Worm (Caenorhabditis elegans) whole organism, young adult: ENCODE data around the gene F35A5.8.
A peak's percentile ranks its signal among the peaks of the same experiment; 100 is the strongest.

Experiments used
- B0261.1 ChIP-seq: sonication (generic microtip); optimal IDR thresholded peaks from 2 replicates; lab custom pipeline; 2016; ENCODE audit warnings: mild to moderate bottlenecking, missing genetic modification characterization, moderate library complexity, missing compliant biosample characterization
- C17E4.6 ChIP-seq: fragments of 200-800 bp; sonication (Bioruptor generic); IDR thresholded peaks from 2 replicates; pipeline ENCODE4 v1.3.6; 2022; ENCODE audit warnings: missing genetic modification reagents, missing genetic modification characterization, missing compliant biosample characterization
- F23B12.7 ChIP-seq: sonication (generic microtip); optimal IDR thresholded peaks from 2 replicates; lab custom pipeline; 2017; ENCODE audit warnings: missing genetic modification characterization, mild to moderate bottlenecking, missing compliant biosample characterization, antibody characterized with exemption, moderate library complexity; ENCODE audit not compliant: insufficient read depth
- K11D2.4 ChIP-seq: fragments of 200-800 bp; sonication (Bioruptor generic); IDR thresholded peaks from 2 replicates; pipeline ENCODE4 v1.3.6; 2022; ENCODE audit warnings: missing genetic modification reagents, missing genetic modification characterization, missing compliant biosample characterization
- T07F8.4 ChIP-seq: sonication (generic microtip); optimal IDR thresholded peaks from 2 replicates; lab custom pipeline; 2016; ENCODE audit warnings: mild to moderate bottlenecking, missing genetic modification characterization, moderate library complexity, missing compliant biosample characterization
- Y53G8AR.9 ChIP-seq: fragments of 200-800 bp; sonication (Bioruptor generic); conservative IDR thresholded peaks from 2 replicates; pipeline ENCODE4 v1.3.6; 2022; ENCODE audit warnings: missing genetic modification reagents, missing genetic modification characterization, missing compliant biosample characterization
- attf-5 ChIP-seq: fragments of 200-800 bp; sonication (Bioruptor generic); optimal IDR thresholded peaks from 2 replicates; lab custom pipeline; 2018; ENCODE audit warnings: mild to moderate bottlenecking, missing genetic modification characterization, missing compliant biosample characterization
- attf-6 ChIP-seq: fragments of 200-800 bp; sonication (Bioruptor generic); IDR thresholded peaks from 2 replicates; pipeline ENCODE4 v1.3.6; 2022; ENCODE audit warnings: missing genetic modification reagents, missing genetic modification characterization, missing compliant biosample characterization
- cebp-1 ChIP-seq, 2 experiments: fragments of 200-800 bp in 1 of 2; sonication (Bioruptor generic) in 1 of 2; sonication (generic microtip) in 1 of 2; IDR thresholded peaks in 1 of 2; optimal IDR thresholded peaks in 1 of 2; 2 replicates each; pipeline versions ENCODE4 v1.3.6 to Lab custom; 2017 to 2022; ENCODE audit warnings: missing compliant biosample characterization in 2 of 2, missing genetic modification characterization in 2 of 2, mild to moderate bottlenecking in 1 of 2, missing genetic modification reagents in 1 of 2, moderate library complexity in 1 of 2
- ceh-27 ChIP-seq: fragments of 200-800 bp; sonication (Bioruptor generic); optimal IDR thresholded peaks from 2 replicates; lab custom pipeline; 2018; ENCODE audit warnings: mild to moderate bottlenecking, missing genetic modification characterization, moderate library complexity, missing compliant biosample characterization
- ceh-40 ChIP-seq: fragments of 200-800 bp; sonication (Bioruptor generic); IDR thresholded peaks from 2 replicates; pipeline ENCODE4 v1.3.6; 2022; ENCODE audit warnings: missing genetic modification characterization, missing compliant biosample characterization
- chd-7 ChIP-seq: sonication (generic microtip); optimal IDR thresholded peaks from 2 replicates; lab custom pipeline; 2016; ENCODE audit warnings: mild to moderate bottlenecking, missing genetic modification characterization, moderate library complexity, missing compliant biosample characterization
- die-1 ChIP-seq: sonication (generic microtip); optimal IDR thresholded peaks from 2 replicates; lab custom pipeline; 2016; ENCODE audit warnings: missing genotype, mild to moderate bottlenecking, missing genetic modification characterization, missing compliant biosample characterization
- dox-1 ChIP-seq: fragments of 200-800 bp; sonication (Bioruptor generic); IDR thresholded peaks from 2 replicates; pipeline ENCODE4 v1.3.6; 2022; ENCODE audit warnings: missing genetic modification reagents, missing genetic modification characterization, missing compliant biosample characterization
- ets-4 ChIP-seq: fragments of 200-800 bp; sonication (Bioruptor generic); optimal IDR thresholded peaks from 2 replicates; lab custom pipeline; 2018; ENCODE audit warnings: mild to moderate bottlenecking, missing genetic modification characterization, missing compliant biosample characterization
- hmg-1.2 ChIP-seq: fragments of 200-800 bp; sonication (Bioruptor generic); IDR thresholded peaks from 2 replicates; pipeline ENCODE4 v1.3.6; 2022; ENCODE audit warnings: missing genetic modification reagents, missing genetic modification characterization, missing compliant biosample characterization
- hsf-1 ChIP-seq: fragments of 200-800 bp; sonication (Bioruptor generic); IDR thresholded peaks from 2 replicates; pipeline ENCODE4 v1.3.6; 2022; ENCODE audit warnings: missing genetic modification reagents, missing genetic modification characterization, missing compliant biosample characterization
- let-607 ChIP-seq, 2 experiments: fragments of 200-800 bp in 1 of 2; sonication (Bioruptor generic) in 1 of 2; sonication (generic microtip) in 1 of 2; optimal IDR thresholded peaks; 2 replicates each; lab custom pipeline; 2016 to 2018; ENCODE audit warnings: mild to moderate bottlenecking in 2 of 2, missing compliant biosample characterization in 2 of 2, missing genetic modification characterization in 2 of 2, moderate library complexity in 2 of 2, missing genotype in 1 of 2
- lin-40 ChIP-seq: sonication (generic microtip); optimal IDR thresholded peaks from 2 replicates; lab custom pipeline; 2016; ENCODE audit warnings: missing genetic modification characterization, mild to moderate bottlenecking, missing compliant biosample characterization, missing genotype, missing genetic modification reagents
- lin-54 ChIP-seq: fragments of 200-800 bp; sonication (Bioruptor generic); optimal IDR thresholded peaks from 2 replicates; lab custom pipeline; 2018; ENCODE audit warnings: mild to moderate bottlenecking, missing genetic modification characterization, missing compliant biosample characterization
- madf-10 ChIP-seq: sonication (generic microtip); optimal IDR thresholded peaks from 2 replicates; lab custom pipeline; 2016; ENCODE audit warnings: mild to moderate bottlenecking, missing genetic modification characterization, missing compliant biosample characterization
- madf-3 ChIP-seq: fragments of 200-800 bp; sonication (Bioruptor generic); IDR thresholded peaks from 2 replicates; pipeline ENCODE4 v1.3.6; 2022; ENCODE audit warnings: missing genetic modification reagents, missing genetic modification characterization, missing compliant biosample characterization
- mel-28 ChIP-seq: sonication (generic microtip); optimal IDR thresholded peaks from 2 replicates; lab custom pipeline; 2016; ENCODE audit warnings: borderline replicate concordance, mild to moderate bottlenecking, missing genetic modification characterization, missing compliant biosample characterization
- nfyb-1 ChIP-seq: fragments of 200-800 bp; sonication (Bioruptor generic); IDR thresholded peaks from 2 replicates; pipeline ENCODE4 v1.3.6; 2022; ENCODE audit warnings: missing genetic modification reagents, missing genetic modification characterization, missing compliant biosample characterization
- nhr-80 ChIP-seq: sonication (generic microtip); optimal IDR thresholded peaks from 2 replicates; lab custom pipeline; 2016; ENCODE audit warnings: missing genetic modification characterization, missing compliant biosample characterization
- nhr-90 ChIP-seq: sonication (generic microtip); optimal IDR thresholded peaks from 2 replicates; lab custom pipeline; 2016; ENCODE audit warnings: missing genotype, mild to moderate bottlenecking, missing genetic modification characterization, missing compliant biosample characterization
- pha-4 ChIP-seq: fragments of 150-350 bp; sonication (generic microtip); optimal IDR thresholded peaks from 2 replicates; lab custom pipeline; 2014; ENCODE audit warnings: missing biosample characterization, missing genetic modification reagents, missing genetic modification characterization
- snpc-4 ChIP-seq, 5 experiments: fragments of 150-350 bp in 1 of 5; sonication (generic microtip) in 4 of 5; optimal IDR thresholded peaks; 2 replicates each; lab custom pipeline; 2014 to 2018; ENCODE audit warnings: missing genetic modification characterization in 5 of 5, missing biosample characterization in 3 of 5, antibody characterized with exemption in 2 of 5, mild to moderate bottlenecking in 2 of 5, missing compliant biosample characterization in 2 of 5, missing genotype in 2 of 5, moderate library complexity in 2 of 5, missing genetic modification reagents in 1 of 5
- somi-1 ChIP-seq: fragments of 200-800 bp; sonication (Bioruptor generic); optimal IDR thresholded peaks from 2 replicates; lab custom pipeline; 2018; ENCODE audit warnings: mild to moderate bottlenecking, missing genetic modification characterization, missing compliant biosample characterization
- tbp1 ChIP-seq: fragments of 200-800 bp; sonication (Bioruptor generic); optimal IDR thresholded peaks from 2 replicates; lab custom pipeline; 2018; ENCODE audit warnings: mild to moderate bottlenecking, missing genetic modification characterization, missing compliant biosample characterization
- tlf-1 ChIP-seq: fragments of 200-800 bp; sonication (Bioruptor generic); optimal IDR thresholded peaks from 2 replicates; lab custom pipeline; 2018; ENCODE audit warnings: mild to moderate bottlenecking, missing genetic modification characterization, missing compliant biosample characterization
- unc-62 ChIP-seq: fragments of 150-350 bp; optimal IDR thresholded peaks from 2 replicates; lab custom pipeline; 2014; ENCODE audit warnings: missing biosample characterization, missing genetic modification reagents, missing genetic modification characterization
- zfh-2 ChIP-seq: fragments of 200-800 bp; sonication (Bioruptor generic); conservative IDR thresholded peaks from 2 replicates; pipeline ENCODE4 v1.3.6; 2022; ENCODE audit warnings: missing genetic modification reagents, missing genetic modification characterization, missing compliant biosample characterization
- ztf-18 ChIP-seq: sonication (generic microtip); optimal IDR thresholded peaks from 2 replicates; lab custom pipeline; 2016; ENCODE audit warnings: missing genotype, mild to moderate bottlenecking, missing genetic modification characterization, missing compliant biosample characterization
- ztf-22 ChIP-seq: fragments of 200-800 bp; sonication (Bioruptor generic); optimal IDR thresholded peaks from 2 replicates; lab custom pipeline; 2018; ENCODE audit warnings: mild to moderate bottlenecking, missing genetic modification characterization, moderate library complexity, missing compliant biosample characterization
- ztf-26 ChIP-seq: sonication (generic microtip); optimal IDR thresholded peaks from 2 replicates; lab custom pipeline; 2017; ENCODE audit warnings: missing genetic modification characterization, missing compliant biosample characterization
- ztf-6 ChIP-seq: fragments of 200-800 bp; sonication (Bioruptor generic); IDR thresholded peaks from 2 replicates; pipeline ENCODE4 v1.3.6; 2022; ENCODE audit warnings: missing genetic modification reagents, missing genetic modification characterization, missing compliant biosample characterization

Gene F35A5.8

ce11 chrX:3838670-3839069, 35.4 kb upstream of the F35A5.8 start:
- TF ChIP-seq ceh-40 (GFP tag; lab: Robert Waterston, UW) (no peak), somi-1 (GFP tag; lab: Kevin White, UChicago) (no peak), lin-40 (peak; percentile 30)

ce11 chrX:3837752-3838159, 34.5 kb upstream of the F35A5.8 start:
- no peak for TF ChIP-seq die-1 (tag; lab: Kevin White, UChicago)
- no peak for TF ChIP-seq ztf-18
- no peak for TF ChIP-seq cebp-1 (GFP tag; IDR thresholded peaks at IDR 0.05; lab: Robert Waterston, UW)
- TF ChIP-seq cebp-1 (tag; optimal IDR thresholded peaks at IDR 0.05; lab: Kevin White, UChicago), result peak; percentile 43
- TF ChIP-seq ceh-27, result peak; percentile 2

ce11 chrX:3835632-3836031, 32.4 kb upstream of the F35A5.8 start:
- no peak for TF ChIP-seq ztf-6 (GFP tag; lab: Robert Waterston, UW)
- TF ChIP-seq, all 124 proteins: peak for 0

- TF ChIP-seq attf-6 (no peak), zfh-2 (0 out of 2 replicates have a peak, but pooled peaks have one; percentile 21)
Measured at ce11 chrX:3833964-3834840, 30.9 kb upstream of the F35A5.8 start.

ce11 chrX:3832059-3832641, 28.9 kb upstream of the F35A5.8 start:
- TF ChIP-seq attf-5 (GFP tag; lab: Kevin White, UChicago), result peak; percentile 45
- TF ChIP-seq ets-4 (GFP tag; lab: Kevin White, UChicago), result peak; percentile 1
- TF ChIP-seq lin-54, result peak; percentile 7
- no peak for TF ChIP-seq C17E4.6 (GFP tag; lab: Robert Waterston, UW)
- peak; percentile 32 for TF ChIP-seq ztf-26 (tag; lab: Kevin White, UChicago)
- TF ChIP-seq tbp1 (GFP tag; lab: Kevin White, UChicago), result peak; percentile 52
- TF ChIP-seq mel-28 (tag; lab: Kevin White, UChicago), result no peak
- TF ChIP-seq nhr-90 (tag; lab: Kevin White, UChicago), result peak; percentile 27
- TF ChIP-seq ztf-18, result no peak
- no peak for TF ChIP-seq hsf-1 (GFP tag; lab: Robert Waterston, UW)
- TF ChIP-seq F23B12.7 (tag; lab: Kevin White, UChicago), result peak; percentile 11
- 0 out of 2 replicates have a peak, but pooled peaks have one; percentile 14 for TF ChIP-seq cebp-1 (GFP tag; IDR thresholded peaks at IDR 0.05; lab: Robert Waterston, UW)
- TF ChIP-seq cebp-1 (tag; optimal IDR thresholded peaks at IDR 0.05; lab: Kevin White, UChicago), result peak; percentile 81
- peak; percentile 48 for TF ChIP-seq chd-7 (tag; lab: Kevin White, UChicago)
- no peak for TF ChIP-seq T07F8.4 (tag; lab: Kevin White, UChicago)
- TF ChIP-seq ztf-22 (GFP tag; lab: Kevin White, UChicago), result peak; percentile 88
- peak; percentile 95 for TF ChIP-seq nhr-80 (tag; lab: Kevin White, UChicago)
- no peak for TF ChIP-seq hmg-1.2
- peak; percentile 55; the same call in 1 of the 2 replicates for TF ChIP-seq dox-1 (GFP tag; lab: Robert Waterston, UW)
- TF ChIP-seq nfyb-1 (GFP tag; lab: Robert Waterston, UW), result peak; percentile 59; the same call in 1 of the 2 replicates
- TF ChIP-seq snpc-4 (GFP tag; optimal IDR thresholded peaks at IDR 0.05; lab: Kevin White, UChicago), result no peak
- peak in 1 of 4 experiments; percentile 39 for TF ChIP-seq snpc-4 (tag; optimal IDR thresholded peaks at IDR 0.05; lab: Kevin White, UChicago)
- TF ChIP-seq let-607 (tag; optimal IDR thresholded peaks at IDR 0.05; lab: Kevin White, UChicago), result peak; percentile 52 to 81
- TF ChIP-seq pha-4, result peak; percentile 31
- peak; percentile 39 for TF ChIP-seq somi-1 (GFP tag; lab: Kevin White, UChicago)
- TF ChIP-seq madf-10 (tag; lab: Kevin White, UChicago), result peak; percentile 49
- peak; percentile 16 for TF ChIP-seq tlf-1 (GFP tag; lab: Kevin White, UChicago)
- no peak for TF ChIP-seq madf-3 (GFP tag; lab: Robert Waterston, UW)
- peak; percentile 55 for TF ChIP-seq unc-62 (GFP tag; lab: Kevin White, UChicago)
- TF ChIP-seq B0261.1 (tag; lab: Kevin White, UChicago), result no peak
- TF ChIP-seq K11D2.4 (GFP tag; lab: Robert Waterston, UW), result peak; percentile 51; the same call in 1 of the 2 replicates
- TF ChIP-seq Y53G8AR.9, result no peak
